Fruit fly (Drosophila melanogaster): ENCODE measurements around the gene CG13992.
A peak's percentile ranks its signal among the peaks of the same experiment; 100 is the strongest.

Gene CG13992

dm6 chr2L:5999247-5999646, 31.7 kb upstream of the CG13992 start, which contains the start of gene Kdm5 (continued):
- no peak for TF ChIP-seq Hmx (GFP tag; optimal IDR thresholded peaks at IDR 0.05)
- TF ChIP-seq CG10462 (GFP tag; optimal IDR thresholded peaks at IDR 0.05), result no peak
- TF ChIP-seq ro (GFP tag; IDR thresholded peaks at IDR 0.05), result no peak
- peak; percentile 8 for TF ChIP-seq PHDP (tag; optimal IDR thresholded peaks at IDR 0.05)
- no peak for TF ChIP-seq luna (GFP tag; optimal IDR thresholded peaks at IDR 0.05)
- peak; percentile 88 for TF ChIP-seq ftz-f1 (GFP tag; optimal IDR thresholded peaks at IDR 0.05)
- TF ChIP-seq CTCF (GFP tag; optimal IDR thresholded peaks at IDR 0.05), result peak; percentile 30
- peak; percentile 4 for TF ChIP-seq CG30403 (GFP tag; optimal IDR thresholded peaks at IDR 0.05)
- 0 out of 3 replicates have a peak, but pooled peaks have one; percentile 36 for TF ChIP-seq CG16813 (GFP tag; IDR thresholded peaks at IDR 0.05; ENCODE audit: partially characterized antibody)
- TF ChIP-seq CG11696 (GFP tag; IDR thresholded peaks at IDR 0.05), result no peak
- TF ChIP-seq Awh (GFP tag; IDR thresholded peaks at IDR 0.05), result no peak
- TF ChIP-seq Xrp1 (GFP tag; IDR thresholded peaks at IDR 0.05), result no peak
- TF ChIP-seq row (GFP tag; IDR thresholded peaks at IDR 0.05), result peak; percentile 44
- TF ChIP-seq onecut (GFP tag; IDR thresholded peaks at IDR 0.05), result 0 out of 2 replicates have a peak, but pooled peaks have one; percentile 13
- peak; percentile 49 for TF ChIP-seq Sin3A (optimal IDR thresholded peaks at IDR 0.05)
- TF ChIP-seq stc (GFP tag; IDR thresholded peaks at IDR 0.05), result no peak
- peak in 1 of 2 experiments; percentile 12 for TF ChIP-seq crp (GFP tag; optimal IDR thresholded peaks at IDR 0.05)
- TF ChIP-seq ATbp (GFP tag; optimal IDR thresholded peaks at IDR 0.05), result no peak
- TF ChIP-seq fd102C (GFP tag; optimal IDR thresholded peaks at IDR 0.05), result no peak
- TF ChIP-seq CG13775 (GFP tag; optimal IDR thresholded peaks at IDR 0.05), result no peak
- no peak for TF ChIP-seq CkIIα-i1 (GFP tag; IDR thresholded peaks at IDR 0.05)
- TF ChIP-seq ci (GFP tag; IDR thresholded peaks at IDR 0.05), result peak; percentile 87
- peak; percentile 52 for TF ChIP-seq bcd (GFP tag; optimal IDR thresholded peaks at IDR 0.05)
- peak; percentile 51 for TF ChIP-seq ewg (GFP tag; optimal IDR thresholded peaks at IDR 0.05)
- 0 out of 3 replicates have a peak, but pooled peaks have one; percentile 12 for TF ChIP-seq knrl (GFP tag; IDR thresholded peaks at IDR 0.05; ENCODE audit: partially characterized antibody)
- no peak for TF ChIP-seq CG2678 (tag; optimal IDR thresholded peaks at IDR 0.05)
- TF ChIP-seq CrebB (tag; optimal IDR thresholded peaks at IDR 0.05), result peak; percentile 14
- no peak for TF ChIP-seq CG12744 (GFP tag; optimal IDR thresholded peaks at IDR 0.05)
- peak; percentile 9 for TF ChIP-seq Elba2 (GFP tag; optimal IDR thresholded peaks at IDR 0.05)
- TF ChIP-seq pho (GFP tag; optimal IDR thresholded peaks at IDR 0.05), result peak; percentile 42
- peak; percentile 69 for TF ChIP-seq CG15514 (GFP tag; optimal IDR thresholded peaks at IDR 0.05)
- no peak for TF ChIP-seq Sox102F (GFP tag; optimal IDR thresholded peaks at IDR 0.05)
- 0 out of 2 replicates have a peak, but pooled peaks have one; percentile 27 for TF ChIP-seq Adf1 (GFP tag; IDR thresholded peaks at IDR 0.05)
- peak; percentile 47; the same call in 1 of the 2 replicates for TF ChIP-seq klu (GFP tag; IDR thresholded peaks at IDR 0.05)
- TF ChIP-seq CG15601 (tag; optimal IDR thresholded peaks at IDR 0.05), result peak; percentile 1
- peak; percentile 37 for TF ChIP-seq Sry-δ (GFP tag; optimal IDR thresholded peaks at IDR 0.05)
- TF ChIP-seq Dp (GFP tag; optimal IDR thresholded peaks at IDR 0.05), result peak; percentile 60
- TF ChIP-seq CG1832 (GFP tag; optimal IDR thresholded peaks at IDR 0.05), result no peak
- peak; percentile 54 for TF ChIP-seq Hmr (GFP tag; optimal IDR thresholded peaks at IDR 0.05)
- peak; percentile 42 for TF ChIP-seq Jarid2 (GFP tag; optimal IDR thresholded peaks at IDR 0.05)
- TF ChIP-seq H15 (GFP tag; IDR thresholded peaks at IDR 0.05), result no peak
- TF ChIP-seq oc (tag; optimal IDR thresholded peaks at IDR 0.05), result no peak
- TF ChIP-seq Fer2 (tag; optimal IDR thresholded peaks at IDR 0.05), result no peak
- TF ChIP-seq zfh1 (GFP tag; IDR thresholded peaks at IDR 0.05), result peak; percentile 73
- TF ChIP-seq pb (GFP tag; optimal IDR thresholded peaks at IDR 0.05), result peak; percentile 46
- TF ChIP-seq CG8765 (GFP tag; IDR thresholded peaks at IDR 0.05), result 0 out of 2 replicates have a peak, but pooled peaks have one; percentile 15
- no peak for TF ChIP-seq CG3407 (GFP tag; optimal IDR thresholded peaks at IDR 0.05)
- TF ChIP-seq seq (GFP tag; IDR thresholded peaks at IDR 0.05), result no peak
- no peak for TF ChIP-seq cad (GFP tag; optimal IDR thresholded peaks at IDR 0.05)
- no peak for TF ChIP-seq Ets65A (GFP tag)
- peak; percentile 93 for TF ChIP-seq Med (GFP tag)
- peak; percentile 68 for TF ChIP-seq Nf-YC (tag; optimal IDR thresholded peaks at IDR 0.05)
